Fruit fly (Drosophila melanogaster) whole organism, embryonic: Measurements from ENCODE around the gene CG10031.

Source experiments
- Aef1 ChIP-seq: fragments of 200-800 bp; sonication (Bioruptor generic); IDR thresholded peaks from 3 replicates; pipeline ENCODE4 v1.3.6; 2022; ENCODE audit warnings: missing biosample characterization, missing genetic modification characterization
- Atf6 ChIP-seq: fragments of 200-800 bp; sonication (Bioruptor generic); IDR thresholded peaks from 2 replicates; pipeline ENCODE4 v1.3.6; 2022; ENCODE audit warnings: missing biosample characterization, missing genetic modification characterization
- B-H2 ChIP-seq: fragments of 200-800 bp; sonication (Bioruptor generic); optimal IDR thresholded peaks from 2 replicates; lab custom pipeline; 2018; ENCODE audit warnings: missing biosample characterization, mild to moderate bottlenecking, missing genetic modification characterization
- CG1024 ChIP-seq: fragments of 200-800 bp; sonication (Bioruptor generic); IDR thresholded peaks from 2 replicates; pipeline ENCODE4 v1.3.6; 2022; ENCODE audit warnings: missing biosample characterization, missing genetic modification characterization
- CG10462 ChIP-seq: fragments of 200-800 bp; sonication (Bioruptor generic); optimal IDR thresholded peaks from 2 replicates; lab custom pipeline; 2016; ENCODE audit warnings: missing biosample characterization, missing genetic modification characterization
- CG11560 ChIP-seq: fragments of 200-800 bp; sonication (Bioruptor generic); IDR thresholded peaks from 3 replicates; pipeline ENCODE4 v1.3.6; 2022; ENCODE audit warnings: missing biosample characterization, missing genetic modification characterization
- CG12299 ChIP-seq: fragments of 200-800 bp; sonication (Bioruptor generic); optimal IDR thresholded peaks from 2 replicates; lab custom pipeline; 2018; ENCODE audit warnings: missing biosample characterization, mild to moderate bottlenecking, missing genetic modification characterization
- CG14441 ChIP-seq: fragments of 200-800 bp; sonication (Bioruptor generic); IDR thresholded peaks from 2 replicates; pipeline ENCODE4 v1.3.6; 2022; ENCODE audit warnings: missing biosample characterization, missing genetic modification characterization
- CG1832 ChIP-seq: fragments of 200-800 bp; sonication (Bioruptor generic); optimal IDR thresholded peaks from 2 replicates; lab custom pipeline; 2017; ENCODE audit warnings: missing biosample characterization, mild to moderate bottlenecking, missing genetic modification characterization, inconsistent platforms
- CG18619 ChIP-seq: fragments of 200-800 bp; sonication (Bioruptor generic); optimal IDR thresholded peaks from 3 replicates; lab custom pipeline; 2017; ENCODE audit warnings: missing biosample characterization, mild to moderate bottlenecking, missing genetic modification characterization
- CG2712 ChIP-seq: fragments of 200-800 bp; optimal IDR thresholded peaks from 3 replicates; lab custom pipeline; 2019; ENCODE audit warnings: missing biosample characterization, mild to moderate bottlenecking, missing genetic modification characterization, moderate library complexity
- CG31224 ChIP-seq: fragments of 200-800 bp; sonication (Bioruptor generic); IDR thresholded peaks from 2 replicates; pipeline ENCODE4 v1.3.6; 2022; ENCODE audit warnings: missing biosample characterization, missing genetic modification characterization
- CG31388 ChIP-seq: fragments of 200-800 bp; sonication (Bioruptor generic); optimal IDR thresholded peaks from 2 replicates; lab custom pipeline; 2016; ENCODE audit warnings: missing biosample characterization, missing genetic modification characterization
- CG3163 ChIP-seq: fragments of 200-800 bp; sonication (Bioruptor generic); optimal IDR thresholded peaks from 3 replicates; lab custom pipeline; 2016; ENCODE audit warnings: missing biosample characterization, missing genetic modification characterization
- CG6765 ChIP-seq: fragments of 200-800 bp; sonication (Bioruptor generic); optimal IDR thresholded peaks from 3 replicates; lab custom pipeline; 2017; ENCODE audit warnings: missing biosample characterization, mild to moderate bottlenecking, missing genetic modification characterization
- CG7372 ChIP-seq: fragments of 200-800 bp; sonication (Bioruptor generic); IDR thresholded peaks from 2 replicates; pipeline ENCODE4 v1.3.6; 2022; ENCODE audit warnings: missing biosample characterization, missing genetic modification characterization
- Deaf1 ChIP-seq: fragments of 200-800 bp; optimal IDR thresholded peaks from 3 replicates; lab custom pipeline; 2019; ENCODE audit warnings: missing biosample characterization, mild to moderate bottlenecking, missing genetic modification characterization, moderate library complexity
- ERR ChIP-seq: fragments of 200-800 bp; sonication (Bioruptor generic); optimal IDR thresholded peaks from 2 replicates; lab custom pipeline; 2016; ENCODE audit warnings: missing biosample characterization, missing genetic modification characterization
- Hmr ChIP-seq: fragments of 200-800 bp; sonication (Bioruptor generic); optimal IDR thresholded peaks from 3 replicates; lab custom pipeline; 2017; ENCODE audit warnings: mild to moderate bottlenecking, missing biosample characterization, missing genetic modification reagents, missing genetic modification characterization
- Hr51 ChIP-seq, 2 experiments: fragments of 200-800 bp; sonication (Bioruptor generic); optimal IDR thresholded peaks; 2 replicates in 1 of 2; 3 replicates in 1 of 2; lab custom pipeline; 2016 to 2018; ENCODE audit warnings: missing biosample characterization in 2 of 2, missing genetic modification characterization in 2 of 2, mild to moderate bottlenecking in 1 of 2, moderate library complexity in 1 of 2
- Hr78 ChIP-seq, 2 experiments: fragments of 200-800 bp in 1 of 2; fragments of >200 bp in 1 of 2; sonication (Bioruptor generic) in 1 of 2; optimal IDR thresholded peaks; 2 replicates each; lab custom pipeline; 2017 to 2019; ENCODE audit warnings: missing biosample characterization in 2 of 2, missing genetic modification characterization in 2 of 2, mild to moderate bottlenecking in 1 of 2, moderate library complexity in 1 of 2
- Jarid2 ChIP-seq: fragments of 200-800 bp; sonication (Bioruptor generic); optimal IDR thresholded peaks from 3 replicates; lab custom pipeline; 2017; ENCODE audit warnings: mild to moderate bottlenecking, missing biosample characterization, missing genetic modification reagents, missing genetic modification characterization
- Mes4 ChIP-seq: fragments of 200-800 bp; sonication (Bioruptor generic); optimal IDR thresholded peaks from 2 replicates; lab custom pipeline; 2016; ENCODE audit warnings: missing biosample characterization, missing genetic modification characterization
- Oaz ChIP-seq: fragments of 200-800 bp; sonication (Bioruptor generic); IDR thresholded peaks from 2 replicates; pipeline ENCODE4 v1.3.6; 2022; ENCODE audit warnings: missing biosample characterization, missing genetic modification characterization
- PHDP ChIP-seq: fragments of 200-800 bp; sonication (Bioruptor generic); optimal IDR thresholded peaks from 3 replicates; lab custom pipeline; 2018; ENCODE audit warnings: missing biosample characterization, mild to moderate bottlenecking, missing genetic modification characterization, moderate library complexity
- Ssrp ChIP-seq: fragments of 200-800 bp; sonication (Bioruptor generic); optimal IDR thresholded peaks from 2 replicates; lab custom pipeline; 2018; ENCODE audit warnings: missing biosample characterization, mild to moderate bottlenecking, missing genetic modification characterization, moderate library complexity
- amos ChIP-seq: fragments of 200-800 bp; sonication (Bioruptor generic); IDR thresholded peaks from 2 replicates; pipeline ENCODE4 v1.3.6; 2022; ENCODE audit warnings: missing biosample characterization, missing genetic modification characterization; ENCODE audit not compliant: partially characterized antibody
- bigmax ChIP-seq: fragments of 200-800 bp; sonication (Bioruptor generic); optimal IDR thresholded peaks from 2 replicates; lab custom pipeline; 2018; ENCODE audit warnings: missing biosample characterization, mild to moderate bottlenecking, missing genetic modification characterization
- bowl ChIP-seq: fragments of 200-800 bp; sonication (Bioruptor generic); IDR thresholded peaks from 2 replicates; pipeline ENCODE4 v1.3.6; 2022; ENCODE audit warnings: missing biosample characterization, missing genetic modification characterization
- cas ChIP-seq: fragments of 200-800 bp; sonication (Bioruptor generic); IDR thresholded peaks from 2 replicates; pipeline ENCODE4 v1.3.6; 2022; ENCODE audit warnings: missing biosample characterization, missing genetic modification characterization
- cato ChIP-seq: fragments of 200-800 bp; sonication (Bioruptor generic); optimal IDR thresholded peaks from 2 replicates; lab custom pipeline; 2016; ENCODE audit warnings: missing biosample characterization, missing genetic modification characterization, borderline replicate concordance
- croc ChIP-seq: fragments of 200-800 bp; sonication (Bioruptor generic); conservative IDR thresholded peaks from 3 replicates; pipeline ENCODE4 v1.3.6; 2022; ENCODE audit warnings: missing biosample characterization, missing genetic modification characterization
- da ChIP-seq: fragments of 200-800 bp; sonication (Bioruptor generic); optimal IDR thresholded peaks from 2 replicates; lab custom pipeline; 2016; ENCODE audit warnings: missing biosample characterization, missing genetic modification characterization
- dysf ChIP-seq: fragments of 200-800 bp; sonication (Bioruptor generic); IDR thresholded peaks from 3 replicates; pipeline ENCODE4 v1.3.6; 2022; ENCODE audit warnings: missing biosample characterization, missing genetic modification characterization
- fd102C ChIP-seq: fragments of 200-800 bp; sonication (Bioruptor generic); optimal IDR thresholded peaks from 2 replicates; lab custom pipeline; 2018; ENCODE audit warnings: missing biosample characterization, mild to moderate bottlenecking, missing genetic modification characterization, moderate library complexity
- gce ChIP-seq: fragments of 200-800 bp; sonication (Bioruptor generic); IDR thresholded peaks from 3 replicates; pipeline ENCODE4 v1.3.6; 2022; ENCODE audit warnings: missing biosample characterization, missing genetic modification characterization
- gt ChIP-seq: fragments of 200-800 bp; sonication (Bioruptor generic); IDR thresholded peaks from 2 replicates; pipeline ENCODE4 v1.3.6; 2022; ENCODE audit warnings: missing biosample characterization, missing genetic modification characterization
- hbn ChIP-seq: fragments of 200-800 bp; sonication (Bioruptor generic); IDR thresholded peaks from 2 replicates; pipeline ENCODE4 v1.3.6; 2022; ENCODE audit warnings: missing biosample characterization, missing genetic modification characterization; ENCODE audit not compliant: partially characterized antibody
- kni ChIP-seq: fragments of 200-800 bp; sonication (Bioruptor generic); optimal IDR thresholded peaks from 3 replicates; lab custom pipeline; 2017; ENCODE audit warnings: mild to moderate bottlenecking, missing biosample characterization, missing genetic modification reagents, missing genetic modification characterization
- knrl ChIP-seq: fragments of 200-800 bp; sonication (Bioruptor generic); IDR thresholded peaks from 3 replicates; pipeline ENCODE4 v1.3.6; 2022; ENCODE audit warnings: missing biosample characterization, missing genetic modification characterization; ENCODE audit not compliant: partially characterized antibody
- maf-S ChIP-seq: fragments of 200-800 bp; sonication (Bioruptor generic); optimal IDR thresholded peaks from 2 replicates; lab custom pipeline; 2016; ENCODE audit warnings: missing biosample characterization, missing genetic modification characterization
- nerfin-1 ChIP-seq: fragments of 200-800 bp; sonication (Bioruptor generic); optimal IDR thresholded peaks from 3 replicates; lab custom pipeline; 2019; ENCODE audit warnings: missing biosample characterization, mild to moderate bottlenecking, missing genetic modification characterization, moderate library complexity
- onecut ChIP-seq: fragments of 200-800 bp; sonication (Bioruptor generic); IDR thresholded peaks from 2 replicates; pipeline ENCODE4 v1.3.6; 2022; ENCODE audit warnings: missing biosample characterization, missing genetic modification characterization
- psq ChIP-seq: fragments of 200-800 bp; sonication (Bioruptor generic); optimal IDR thresholded peaks from 2 replicates; lab custom pipeline; 2017; ENCODE audit warnings: missing biosample characterization, missing genetic modification characterization
- scrt ChIP-seq: fragments of 200-800 bp; sonication (Bioruptor generic); optimal IDR thresholded peaks from 2 replicates; lab custom pipeline; 2018; ENCODE audit warnings: missing biosample characterization, mild to moderate bottlenecking, missing genetic modification characterization, moderate library complexity
- seq ChIP-seq: fragments of 200-800 bp; sonication (Bioruptor generic); IDR thresholded peaks from 2 replicates; pipeline ENCODE4 v1.3.6; 2022; ENCODE audit warnings: missing biosample characterization, missing genetic modification characterization
- sim ChIP-seq: fragments of 200-800 bp; sonication (Bioruptor generic); IDR thresholded peaks from 2 replicates; pipeline ENCODE4 v1.3.6; 2022; ENCODE audit warnings: missing biosample characterization, missing genetic modification characterization
- sug ChIP-seq: fragments of 200-800 bp; optimal IDR thresholded peaks from 2 replicates; lab custom pipeline; 2019; ENCODE audit warnings: missing biosample characterization, mild to moderate bottlenecking, missing genetic modification characterization, moderate library complexity
- zfh2 ChIP-seq: fragments of 200-800 bp; sonication (Bioruptor generic); optimal IDR thresholded peaks from 2 replicates; lab custom pipeline; 2016; ENCODE audit warnings: missing biosample characterization, missing genetic modification characterization

The CG10031 gene

DNA sequence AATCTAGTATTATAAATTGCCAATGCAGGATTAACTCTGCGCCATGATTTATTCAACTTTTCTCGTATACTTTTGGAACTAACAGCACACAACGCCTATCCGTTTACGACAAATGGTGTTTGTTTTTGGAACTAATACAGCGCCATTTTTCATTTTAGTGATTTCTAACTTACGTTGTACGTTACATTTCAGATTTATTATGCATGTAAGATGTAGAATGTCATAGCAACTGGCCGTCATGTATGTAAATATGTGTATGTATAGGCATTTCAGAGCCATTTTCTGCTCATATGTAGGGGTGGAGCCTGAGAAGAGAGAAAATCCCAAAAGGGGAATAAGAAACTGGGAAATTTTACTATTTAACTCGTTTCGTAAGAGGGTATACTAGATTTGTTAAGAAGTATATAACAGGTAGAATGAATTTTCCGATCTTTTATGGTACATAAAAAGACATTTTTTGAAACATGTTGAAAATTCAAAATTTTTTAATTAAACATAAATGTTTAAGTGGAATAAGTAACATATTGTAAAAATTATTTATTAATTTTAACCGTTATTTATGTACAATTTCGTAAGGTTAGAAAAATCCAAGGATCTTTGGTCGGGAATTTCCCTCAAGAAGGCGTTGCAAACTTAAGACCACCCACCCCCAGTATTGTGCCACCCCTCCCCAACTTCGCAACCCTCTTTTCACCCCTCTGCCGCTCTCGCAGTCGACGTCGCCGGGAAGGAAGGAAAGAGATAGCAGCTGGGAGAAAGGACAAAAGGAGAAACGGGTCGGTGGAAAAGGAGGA lies 41.3 kb downstream of the CG10031 start (continued):
- TF ChIP-seq onecut (GFP tag; lab: Robert Waterston, UW): peak; percentile 15; the same call in 1 of the 2 replicates
- peak; percentile 100 for TF ChIP-seq nerfin-1
- no peak for TF ChIP-seq Oaz (GFP tag; lab: Robert Waterston, UW)
- TF ChIP-seq amos (GFP tag; lab: Robert Waterston, UW): peak; percentile 83; the same call in 1 of the 2 replicates
- TF ChIP-seq da (GFP tag; lab: Kevin White, UChicago): peak; percentile 24
- TF ChIP-seq scrt (GFP tag; lab: Kevin White, UChicago): no peak
- TF ChIP-seq cas (GFP tag; lab: Robert Waterston, UW): no peak
- TF ChIP-seq psq: no peak
- peak; percentile 75 for TF ChIP-seq B-H2
- TF ChIP-seq croc (GFP tag; lab: Robert Waterston, UW): peak; percentile 34; the same call in 1 of the 3 replicates
- no peak for TF ChIP-seq CG6765 (GFP tag; lab: Kevin White, UChicago)
- no peak for TF ChIP-seq hbn
- TF ChIP-seq CG31224 (GFP tag; lab: Robert Waterston, UW): no peak
- no peak for TF ChIP-seq Atf6
- no peak for TF ChIP-seq CG7372 (GFP tag; lab: Robert Waterston, UW)
- no peak for TF ChIP-seq bowl
- TF ChIP-seq CG31388 (GFP tag; lab: Kevin White, UChicago): peak; percentile 0
- peak; percentile 14 for TF ChIP-seq kni
- TF ChIP-seq Hr78 (GFP tag; optimal IDR thresholded peaks at IDR 0.05; lab: Kevin White, UChicago): no peak
- peak in 1 of 2 experiments; percentile 19 for TF ChIP-seq Hr51 (GFP tag; optimal IDR thresholded peaks at IDR 0.05; lab: Kevin White, UChicago)
- peak; percentile 54 for TF ChIP-seq sug (tag; lab: Kevin White, UChicago)
- no peak for TF ChIP-seq PHDP (tag; lab: Kevin White, UChicago)
- no peak for TF ChIP-seq gt (GFP tag; lab: Robert Waterston, UW)
- peak; percentile 30 for TF ChIP-seq fd102C
- peak; percentile 89 for TF ChIP-seq CG3163 (GFP tag; lab: Kevin White, UChicago)
- peak; percentile 32 for TF ChIP-seq zfh2 (GFP tag; lab: Kevin White, UChicago)
- TF ChIP-seq gce (GFP tag; lab: Robert Waterston, UW): peak; percentile 53; the same call in 1 of the 3 replicates
- TF ChIP-seq ERR (GFP tag; lab: Kevin White, UChicago): peak; percentile 36
- TF ChIP-seq CG11560 (tag; lab: Robert Waterston, UW): no peak
- TF ChIP-seq seq (GFP tag; lab: Robert Waterston, UW): peak; percentile 73; the same call in 1 of the 2 replicates
- peak; percentile 71 for TF ChIP-seq CG2712
- no peak for TF ChIP-seq cato
- no peak for TF ChIP-seq CG10462 (GFP tag; lab: Kevin White, UChicago)
- TF ChIP-seq dysf (GFP tag; lab: Robert Waterston, UW): peak; percentile 3; the same call in 1 of the 3 replicates
- TF ChIP-seq Deaf1 (tag; lab: Kevin White, UChicago): peak; percentile 5
- no peak for TF ChIP-seq sim (GFP tag; lab: Robert Waterston, UW)
- TF ChIP-seq Mes4 (GFP tag; lab: Kevin White, UChicago): peak; percentile 50
- TF ChIP-seq Hmr (GFP tag; lab: Kevin White, UChicago): peak; percentile 64
- TF ChIP-seq knrl (GFP tag; lab: Robert Waterston, UW): peak; percentile 80
- no peak for TF ChIP-seq Ssrp (tag; lab: Kevin White, UChicago)
- peak; percentile 73 for TF ChIP-seq CG1832 (GFP tag; lab: Kevin White, UChicago)
- TF ChIP-seq CG18619: no peak
- TF ChIP-seq Jarid2 (GFP tag; lab: Kevin White, UChicago): no peak
- TF ChIP-seq bigmax (GFP tag; lab: Kevin White, UChicago): no peak
- no peak for TF ChIP-seq CG12299 (tag; lab: Kevin White, UChicago)
- no peak for TF ChIP-seq maf-S (GFP tag; lab: Kevin White, UChicago)
- peak; percentile 62 for TF ChIP-seq CG1024
- peak; percentile 62 for TF ChIP-seq CG14441 (GFP tag; lab: Robert Waterston, UW)
- TF ChIP-seq Aef1: peak; percentile 41; the same call in 1 of the 3 replicates
